Worm (Caenorhabditis elegans): ENCODE measurements around the gene F56C3.10.

F56C3.10 gene

DNA sequence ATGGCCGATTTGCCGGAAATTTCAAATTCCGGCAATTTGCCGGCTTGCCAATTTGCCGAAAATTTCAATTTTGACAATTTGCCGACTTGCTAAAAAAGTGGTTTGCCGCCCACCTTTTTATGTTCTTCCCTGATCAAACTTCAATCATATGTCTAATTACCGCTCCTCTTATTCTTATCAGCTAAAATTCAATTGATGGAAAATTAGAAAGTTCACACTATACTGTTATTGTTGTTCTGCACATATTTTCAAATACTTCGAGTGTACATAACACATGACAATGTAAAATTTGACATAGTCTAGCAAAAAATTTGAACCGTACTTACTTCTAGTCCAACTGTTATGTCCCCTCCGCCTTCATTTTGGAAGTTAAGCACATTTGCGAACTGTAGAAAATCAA is 43.6 kb downstream of the F56C3.10 start (continued):
- no peak for TF ChIP-seq pha-4 (GFP tag; IDR thresholded peaks at IDR 0.05)
- no peak for TF ChIP-seq pha-4 (tag; optimal IDR thresholded peaks at IDR 0.05)
- TF ChIP-seq ztf-11 (tag; optimal IDR thresholded peaks at IDR 0.05): no peak
- no peak for TF ChIP-seq tra-1 (GFP tag; IDR thresholded peaks at IDR 0.05)
- peak; percentile 71 for TF ChIP-seq nhr-28 (tag; optimal IDR thresholded peaks at IDR 0.05)
- TF ChIP-seq nhr-77 (tag; optimal IDR thresholded peaks at IDR 0.05): peak; percentile 20

DNA sequence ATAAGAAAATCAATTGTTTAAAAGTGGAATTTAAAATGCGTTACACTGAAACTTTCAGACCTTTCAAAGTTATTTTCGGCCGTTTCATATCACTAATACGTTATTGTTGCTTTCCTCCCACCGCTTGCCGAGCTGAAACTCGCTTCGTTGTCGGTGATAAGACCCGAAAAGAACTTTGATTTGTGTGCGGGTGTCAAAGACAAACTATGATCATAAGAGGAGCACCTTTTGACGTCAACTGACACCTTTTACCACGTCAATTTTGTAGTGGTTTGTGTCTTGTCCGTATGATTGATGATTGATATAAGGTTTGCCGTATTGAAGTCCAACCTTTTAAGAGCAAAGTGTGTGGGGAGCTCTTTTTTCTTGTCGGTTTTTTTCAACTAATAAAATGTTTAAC is 44.5 kb downstream of the F56C3.10 start, which contains the start of gene ttr-37:
Gene ttr-37, minus strand, starts transcription at position 167 of the 400 bp plus-strand sequence.
- TF ChIP-seq egl-43 (GFP tag; IDR thresholded peaks at IDR 0.05) (no peak), saeg-2 (GFP tag; IDR thresholded peaks at IDR 0.05) (peak; percentile 44; the same call in 1 of the 2 replicates), hlh-30 (tag; optimal IDR thresholded peaks at IDR 0.05; ENCODE audit: insufficient read depth) (peak; percentile 76), madf-5 (GFP tag; IDR thresholded peaks at IDR 0.05) (no peak), ceh-32 (tag; optimal IDR thresholded peaks at IDR 0.05; ENCODE audit: poor library complexity) (no peak), ctbp-1 (GFP tag; IDR thresholded peaks at IDR 0.05) (no peak), rbr-2 (tag; optimal IDR thresholded peaks at IDR 0.05) (no peak), daf-16 (GFP tag; optimal IDR thresholded peaks at IDR 0.05) (no peak), daf-16 (tag; optimal IDR thresholded peaks at IDR 0.05) (peak; percentile 93), gei-8 (GFP tag; optimal IDR thresholded peaks at IDR 0.05) (no peak), pqm-1 (tag; optimal IDR thresholded peaks at IDR 0.05) (peak; percentile 84), lin-29 (GFP tag; IDR thresholded peaks at IDR 0.05) (no peak), F26F4.8 (GFP tag; conservative IDR thresholded peaks at IDR 0.05) (no peak), zip-2 (tag; optimal IDR thresholded peaks at IDR 0.05) (no peak), dmd-6 (GFP tag; IDR thresholded peaks at IDR 0.05) (peak; percentile 90), nhr-102 (tag; optimal IDR thresholded peaks at IDR 0.05) (peak; percentile 65), F10B5.3 (tag; optimal IDR thresholded peaks at IDR 0.05) (no peak), nhr-28 (tag; optimal IDR thresholded peaks at IDR 0.05) (peak; percentile 98), mdt-29 (GFP tag; IDR thresholded peaks at IDR 0.05) (peak; percentile 61), skn-1 (tag; optimal IDR thresholded peaks at IDR 0.05) (no peak), spr-1 (tag; optimal IDR thresholded peaks at IDR 0.05) (no peak), F37D6.2 (tag; optimal IDR thresholded peaks at IDR 0.05) (no peak), cey-2 (tag; optimal IDR thresholded peaks at IDR 0.05; ENCODE audit: borderline replicate concordance, insufficient read depth) (no peak), dve-1 (tag; optimal IDR thresholded peaks at IDR 0.05; ENCODE audit: insufficient read depth) (peak; percentile 87), lsy-2 (tag; optimal IDR thresholded peaks at IDR 0.05) (no peak), mep-1 (tag; optimal IDR thresholded peaks at IDR 0.05) (peak; percentile 45), mxl-3 (GFP tag; optimal IDR thresholded peaks at IDR 0.05) (no peak), nhr-237 (tag; optimal IDR thresholded peaks at IDR 0.05) (no peak), lim-7 (GFP tag; IDR thresholded peaks at IDR 0.05) (no peak), nhr-48 (tag; optimal IDR thresholded peaks at IDR 0.05) (peak; percentile 70), zfp-2 (tag; optimal IDR thresholded peaks at IDR 0.05) (no peak), dmd-8 (GFP tag; IDR thresholded peaks at IDR 0.05) (no peak), ceh-20 (GFP tag; IDR thresholded peaks at IDR 0.05) (peak; percentile 80), ceh-28 (tag; optimal IDR thresholded peaks at IDR 0.05) (no peak), hlh-11 (tag; optimal IDR thresholded peaks at IDR 0.05) (peak; percentile 91), zag-1 (tag; optimal IDR thresholded peaks at IDR 0.05) (no peak), ztf-7 (tag; optimal IDR thresholded peaks at IDR 0.05) (no peak), R02D3.7 (tag; optimal IDR thresholded peaks at IDR 0.05) (no peak), fos-1 (tag; optimal IDR thresholded peaks at IDR 0.05) (no peak), jun-1 (tag; optimal IDR thresholded peaks at IDR 0.05) (no peak), fkh-10 (GFP tag; optimal IDR thresholded peaks at IDR 0.05) (no peak), arid-1 (GFP tag; conservative IDR thresholded peaks at IDR 0.05) (no peak), Y75B8A.6 (GFP tag; IDR thresholded peaks at IDR 0.05) (no peak), mes-2 (tag; optimal IDR thresholded peaks at IDR 0.05; ENCODE audit: poor library complexity, severe bottlenecking) (peak; percentile 51), tra-1 (GFP tag; IDR thresholded peaks at IDR 0.05) (peak; percentile 85; the same call in 1 of the 2 replicates), lin-15B (tag; optimal IDR thresholded peaks at IDR 0.05) (no peak)

Measured in whole organism, L4 larva.